Worm (Caenorhabditis elegans): ENCODE measurements around the gene Y43F8B.15.

ce11 chrV:19457120-19457519 is 4.8 kb downstream of the Y43F8B.15 start, which contains the start of gene Y43F8B.24:
- no peak for TF ChIP-seq pha-4 (tag; optimal IDR thresholded peaks at IDR 0.05)
- no peak for TF ChIP-seq hlh-8 (tag; optimal IDR thresholded peaks at IDR 0.05)
- TF ChIP-seq unc-55 (GFP tag; optimal IDR thresholded peaks at IDR 0.05), result no peak
- TF ChIP-seq nfya-1 (tag; optimal IDR thresholded peaks at IDR 0.05), result no peak
- TF ChIP-seq sdc-2 (tag; optimal IDR thresholded peaks at IDR 0.05), result no peak
